Fruit fly (Drosophila melanogaster): ENCODE measurements around the gene DCX-EMAP.

Gene DCX-EMAP

DNA sequence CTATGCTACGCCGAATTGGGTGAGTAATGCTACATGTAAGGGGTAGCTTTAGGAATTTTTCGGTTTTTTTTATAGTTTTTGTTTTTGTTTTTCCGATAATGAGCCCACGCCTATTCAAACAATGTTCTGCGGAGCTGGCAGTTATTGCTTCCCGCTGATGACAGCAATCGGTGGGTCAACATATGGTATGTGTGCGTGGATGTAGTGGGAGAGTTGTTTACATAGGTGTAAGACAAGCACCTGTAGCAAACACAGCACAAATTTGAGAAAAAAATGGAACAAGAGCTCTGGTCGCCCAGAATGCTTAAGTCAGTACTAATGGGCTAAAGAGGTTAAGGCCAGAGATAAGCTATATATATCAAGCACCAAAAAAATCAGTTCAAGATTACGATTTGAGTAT lies 84.6 kb downstream of the DCX-EMAP start (continued):
- TF ChIP-seq Abd-B (GFP tag; optimal IDR thresholded peaks at IDR 0.05) (no peak), inv (GFP tag; IDR thresholded peaks at IDR 0.05; ENCODE audit: partially characterized antibody) (no peak), CG2875 (GFP tag; optimal IDR thresholded peaks at IDR 0.05) (no peak), caup (GFP tag; optimal IDR thresholded peaks at IDR 0.05; ENCODE audit: severe bottlenecking) (peak; percentile 47), CG10366 (GFP tag; IDR thresholded peaks at IDR 0.05) (no peak), CG14014 (GFP tag; IDR thresholded peaks at IDR 0.05) (no peak), CG9932 (GFP tag; IDR thresholded peaks at IDR 0.05) (peak; percentile 18; the same call in 1 of the 2 replicates), CG17359 (tag; optimal IDR thresholded peaks at IDR 0.05) (no peak), CG17385 (GFP tag; optimal IDR thresholded peaks at IDR 0.05) (no peak), CG8765 (GFP tag; IDR thresholded peaks at IDR 0.05) (no peak), lmd (GFP tag; IDR thresholded peaks at IDR 0.05) (no peak), CG2678 (tag; optimal IDR thresholded peaks at IDR 0.05) (peak; percentile 9), CG34422 (GFP tag; IDR thresholded peaks at IDR 0.05) (no peak), Dip3 (GFP tag; optimal IDR thresholded peaks at IDR 0.05) (no peak), maf-S (GFP tag; optimal IDR thresholded peaks at IDR 0.05) (no peak), CG18764 (GFP tag; optimal IDR thresholded peaks at IDR 0.05) (no peak), CG10267 (tag; optimal IDR thresholded peaks at IDR 0.05) (no peak), CG2202 (tag; optimal IDR thresholded peaks at IDR 0.05) (no peak), Jarid2 (GFP tag; optimal IDR thresholded peaks at IDR 0.05) (peak; percentile 3), CG18476 (GFP tag; optimal IDR thresholded peaks at IDR 0.05) (no peak), Sry-δ (GFP tag; optimal IDR thresholded peaks at IDR 0.05) (no peak), mld (GFP tag; IDR thresholded peaks at IDR 0.05; ENCODE audit: partially characterized antibody) (no peak), HLHmδ (GFP tag; optimal IDR thresholded peaks at IDR 0.05) (peak; percentile 41), CG12299 (tag; optimal IDR thresholded peaks at IDR 0.05) (no peak), Six4 (GFP tag; optimal IDR thresholded peaks at IDR 0.05) (no peak), jumu (GFP tag; optimal IDR thresholded peaks at IDR 0.05) (no peak), dm (GFP tag; optimal IDR thresholded peaks at IDR 0.05) (no peak), klu (GFP tag; IDR thresholded peaks at IDR 0.05) (no peak), Kr (GFP tag; optimal IDR thresholded peaks at IDR 0.05) (no peak), Hr39 (optimal IDR thresholded peaks at IDR 0.05) (no peak), CG13775 (GFP tag; optimal IDR thresholded peaks at IDR 0.05) (no peak), CG10462 (GFP tag; optimal IDR thresholded peaks at IDR 0.05) (no peak), CG4282 (GFP tag; optimal IDR thresholded peaks at IDR 0.05) (no peak), Neu2 (GFP tag; optimal IDR thresholded peaks at IDR 0.05; ENCODE audit: borderline replicate concordance) (no peak), zfh1 (GFP tag; IDR thresholded peaks at IDR 0.05) (peak; percentile 59; the same call in 1 of the 3 replicates), cwo (GFP tag; optimal IDR thresholded peaks at IDR 0.05) (no peak), CG16813 (GFP tag; IDR thresholded peaks at IDR 0.05; ENCODE audit: partially characterized antibody) (no peak), CG11560 (tag; IDR thresholded peaks at IDR 0.05) (no peak), CG8944 (GFP tag; optimal IDR thresholded peaks at IDR 0.05) (no peak), insv (GFP tag; optimal IDR thresholded peaks at IDR 0.05) (no peak), CG2199 (GFP tag; IDR thresholded peaks at IDR 0.05) (0 out of 3 replicates have a peak, but pooled peaks have one; percentile 23), CG18262 (tag; optimal IDR thresholded peaks at IDR 0.05) (no peak), Dad (GFP tag; optimal IDR thresholded peaks at IDR 0.05) (no peak), Mrtf (GFP tag; IDR thresholded peaks at IDR 0.05) (no peak), Ssrp (tag; optimal IDR thresholded peaks at IDR 0.05) (no peak), mirr (GFP tag; optimal IDR thresholded peaks at IDR 0.05) (no peak), h (optimal IDR thresholded peaks at IDR 0.05) (no peak), Hsf (GFP tag; optimal IDR thresholded peaks at IDR 0.05) (no peak), ato (GFP tag; IDR thresholded peaks at IDR 0.05; ENCODE audit: partially characterized antibody) (no peak), CG10209 (GFP tag; optimal IDR thresholded peaks at IDR 0.05) (no peak), CG34376 (GFP tag; optimal IDR thresholded peaks at IDR 0.05) (no peak), gro (GFP tag; optimal IDR thresholded peaks at IDR 0.05) (no peak)
